Worm (Caenorhabditis elegans) whole organism, early embryonic: ENCODE data around the gene Y26E6A.3.

Experiments
- B0310.2 ChIP-seq: sonication (generic microtip); optimal IDR thresholded peaks from 2 replicates; lab custom pipeline; 2016; ENCODE audit warnings: mild to moderate bottlenecking, missing genetic modification characterization, missing compliant biosample characterization
- F13C5.2 ChIP-seq: sonication (generic microtip); optimal IDR thresholded peaks from 2 replicates; lab custom pipeline; 2017; ENCODE audit warnings: mild to moderate bottlenecking, missing genetic modification characterization, inconsistent platforms, missing compliant biosample characterization
- aly-1 ChIP-seq: sonication (generic microtip); optimal IDR thresholded peaks from 2 replicates; lab custom pipeline; 2016; ENCODE audit warnings: missing genetic modification characterization, missing compliant biosample characterization
- ama-1 ChIP-seq: fragments of 150-350 bp; optimal IDR thresholded peaks from 2 replicates; lab custom pipeline; 2014
- ceh-13 ChIP-seq: fragments of 200-800 bp; sonication (Bioruptor generic); optimal IDR thresholded peaks from 2 replicates; lab custom pipeline; 2018; ENCODE audit warnings: mild to moderate bottlenecking, missing genetic modification characterization, missing compliant biosample characterization
- ceh-36 ChIP-seq: sonication (generic microtip); optimal IDR thresholded peaks from 2 replicates; lab custom pipeline; 2016; ENCODE audit warnings: missing genetic modification characterization, inconsistent platforms, missing compliant biosample characterization
- ets-7 ChIP-seq: sonication (generic microtip); optimal IDR thresholded peaks from 2 replicates; lab custom pipeline; 2016; ENCODE audit warnings: missing genotype, missing genetic modification characterization, missing compliant biosample characterization
- flt-1 ChIP-seq: fragments of 200-800 bp; sonication (Bioruptor generic); IDR thresholded peaks from 2 replicates; pipeline ENCODE4 v1.3.6; 2022; ENCODE audit warnings: missing genetic modification characterization, missing compliant biosample characterization
- hmbx-1 ChIP-seq: sonication (generic microtip); optimal IDR thresholded peaks from 2 replicates; lab custom pipeline; 2016; ENCODE audit warnings: mild to moderate bottlenecking, missing genetic modification characterization, missing compliant biosample characterization
- hmg-4 ChIP-seq: fragments of 200-800 bp; sonication (Bioruptor generic); optimal IDR thresholded peaks from 2 replicates; lab custom pipeline; 2018; ENCODE audit warnings: mild to moderate bottlenecking, missing genetic modification characterization, missing compliant biosample characterization
- hnd-1 ChIP-seq: sonication (generic microtip); optimal IDR thresholded peaks from 2 replicates; lab custom pipeline; 2016; ENCODE audit warnings: missing genetic modification characterization, missing compliant biosample characterization
- pes-1 ChIP-seq: fragments of 200-800 bp; sonication (Bioruptor generic); IDR thresholded peaks from 2 replicates; pipeline ENCODE4 v1.3.6; 2022; ENCODE audit warnings: missing genetic modification reagents, missing genetic modification characterization, missing compliant biosample characterization
- scrt-1 ChIP-seq: fragments of 200-800 bp; sonication (Bioruptor generic); IDR thresholded peaks from 2 replicates; pipeline ENCODE4 v1.3.6; 2022; ENCODE audit warnings: missing genetic modification characterization, missing compliant biosample characterization
- sea-1 ChIP-seq: fragments of 200-800 bp; sonication (Bioruptor generic); conservative IDR thresholded peaks from 2 replicates; pipeline ENCODE4 v1.3.6; 2022; ENCODE audit warnings: missing genetic modification characterization, missing compliant biosample characterization
- tbx-11 ChIP-seq: fragments of 200-800 bp; sonication (Bioruptor generic); IDR thresholded peaks from 2 replicates; pipeline ENCODE4 v1.3.6; 2022; ENCODE audit warnings: missing genetic modification characterization, missing compliant biosample characterization
- tbx-37 ChIP-seq: fragments of 200-800 bp; sonication (Bioruptor generic); conservative IDR thresholded peaks from 2 replicates; pipeline ENCODE4 v1.3.6; 2022; ENCODE audit warnings: missing genetic modification reagents, missing genetic modification characterization, missing compliant biosample characterization
- tra-4 ChIP-seq: sonication (generic microtip); optimal IDR thresholded peaks from 2 replicates; lab custom pipeline; 2017; ENCODE audit warnings: missing genetic modification characterization, missing compliant biosample characterization

Y26E6A.3 gene

DNA sequence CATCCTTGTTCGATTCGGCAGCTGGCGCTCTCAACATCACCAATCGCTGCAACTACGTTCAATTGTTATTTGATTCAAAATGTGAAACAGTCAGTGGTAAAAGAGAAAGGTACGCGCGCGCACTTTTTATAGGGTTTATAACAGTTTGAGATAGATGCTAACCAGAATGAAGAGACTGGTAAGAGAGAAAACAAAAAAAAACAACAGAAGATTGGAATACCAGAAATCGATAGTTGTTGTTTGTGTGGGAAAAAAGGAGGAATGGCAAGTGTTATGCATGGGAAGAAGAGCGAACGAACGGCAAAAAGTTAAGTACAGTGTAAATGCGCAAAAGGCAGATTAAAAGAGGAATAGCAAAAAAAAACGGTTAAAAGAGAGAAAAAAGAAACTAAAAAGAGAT is at the start of gene Y26E6A.3:
Y26E6A.3 (minus strand) TSS at position 101 of the 400 bp plus-strand sequence.
- no peak for TF ChIP-seq ceh-13 (GFP tag; lab: Kevin White, UChicago)
- no peak for TF ChIP-seq tbx-37 (GFP tag; lab: Robert Waterston, UW)
- TF ChIP-seq tbx-11 (GFP tag; lab: Robert Waterston, UW) = no peak
- TF ChIP-seq ets-7 (tag; lab: Kevin White, UChicago) = no peak
- no peak for TF ChIP-seq hnd-1 (tag; lab: Kevin White, UChicago)
- TF ChIP-seq F13C5.2 (tag; lab: Kevin White, UChicago) = no peak
- no peak for TF ChIP-seq ama-1
- TF ChIP-seq hmg-4 (GFP tag; lab: Kevin White, UChicago) = no peak
- TF ChIP-seq scrt-1 = no peak
- no peak for TF ChIP-seq hmbx-1 (tag; lab: Kevin White, UChicago)
- no peak for TF ChIP-seq flt-1
- no peak for TF ChIP-seq B0310.2
- no peak for TF ChIP-seq tra-4 (tag; lab: Kevin White, UChicago)
- no peak for TF ChIP-seq pes-1 (GFP tag; lab: Robert Waterston, UW)
- no peak for TF ChIP-seq ceh-36 (tag; lab: Kevin White, UChicago)
- no peak for TF ChIP-seq sea-1
- TF ChIP-seq aly-1 (tag; lab: Kevin White, UChicago) = no peak

DNA sequence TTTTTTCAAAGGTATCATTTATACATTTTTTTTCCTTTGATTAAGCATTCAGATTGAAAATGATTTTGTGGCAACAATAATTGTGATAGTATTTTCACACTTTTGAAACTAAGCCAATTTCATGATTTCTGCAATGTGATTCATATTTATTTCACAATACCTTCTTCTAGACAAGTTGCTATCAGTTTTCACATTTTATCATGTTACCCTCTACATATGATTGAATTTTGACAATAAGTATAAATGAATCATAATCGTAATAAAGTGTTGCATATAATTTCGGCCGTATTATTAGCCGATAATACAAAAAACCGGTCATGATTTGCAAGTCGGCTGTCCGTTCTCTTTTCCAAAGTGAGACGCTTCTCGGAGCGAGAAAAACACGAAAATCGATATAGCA is 49.6 kb upstream of the Y26E6A.3 start:
- TF ChIP-seq hnd-1 (tag; lab: Kevin White, UChicago) (no peak), flt-1 (no peak), scrt-1 (no peak), aly-1 (tag; lab: Kevin White, UChicago) (no peak), ceh-13 (GFP tag; lab: Kevin White, UChicago) (no peak), hmg-4 (GFP tag; lab: Kevin White, UChicago) (no peak), tra-4 (tag; lab: Kevin White, UChicago) (no peak), tbx-11 (GFP tag; lab: Robert Waterston, UW) (no peak), F13C5.2 (tag; lab: Kevin White, UChicago) (no peak), ets-7 (tag; lab: Kevin White, UChicago) (no peak), sea-1 (no peak), pes-1 (GFP tag; lab: Robert Waterston, UW) (no peak)

DNA sequence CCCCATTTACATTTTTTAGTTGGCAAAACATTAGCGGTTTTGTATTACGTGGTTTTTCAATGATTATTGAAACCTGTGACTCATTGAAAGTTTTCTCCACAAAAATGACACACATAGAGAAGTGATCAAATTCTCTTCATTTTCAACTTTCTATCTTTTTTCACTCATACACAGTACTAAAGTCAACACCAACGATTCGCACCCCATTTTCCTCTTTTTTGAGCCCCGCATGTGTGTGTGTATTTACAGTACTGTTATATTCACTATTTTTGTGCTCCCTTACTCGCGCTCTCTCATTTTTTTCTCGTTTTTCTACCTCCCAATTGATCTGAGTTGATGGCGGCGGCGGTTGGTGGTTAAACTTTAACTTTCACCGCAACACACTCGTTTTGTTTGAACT is 48.7 kb upstream of the Y26E6A.3 start:
- TF ChIP-seq sea-1 (no peak), ceh-36 (tag; lab: Kevin White, UChicago) (no peak), tbx-11 (GFP tag; lab: Robert Waterston, UW) (no peak), scrt-1 (no peak), tbx-37 (GFP tag; lab: Robert Waterston, UW) (no peak), ama-1 (no peak), pes-1 (GFP tag; lab: Robert Waterston, UW) (no peak), hmg-4 (GFP tag; lab: Kevin White, UChicago) (no peak), tra-4 (tag; lab: Kevin White, UChicago) (no peak)

DNA sequence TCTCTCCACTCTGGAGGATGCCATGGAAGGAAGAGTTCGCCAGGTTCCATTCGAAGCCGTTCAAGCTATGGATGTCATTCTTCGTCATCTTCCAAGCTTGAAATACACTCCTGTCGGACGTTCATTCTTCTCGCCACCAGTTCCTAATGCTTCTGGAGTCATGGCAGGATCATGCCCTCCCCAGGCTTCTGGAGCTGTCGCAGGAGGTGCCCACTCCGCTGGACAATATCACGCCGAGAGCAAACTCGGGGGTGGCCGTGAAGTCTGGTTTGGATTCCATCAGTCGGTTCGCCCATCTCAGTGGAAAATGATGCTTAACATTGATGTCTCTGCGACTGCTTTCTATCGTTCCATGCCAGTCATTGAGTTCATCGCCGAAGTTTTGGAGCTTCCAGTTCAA is 42.6 kb upstream of the Y26E6A.3 start:
- TF ChIP-seq ets-7 (tag; lab: Kevin White, UChicago) (no peak), hmg-4 (GFP tag; lab: Kevin White, UChicago) (no peak), F13C5.2 (tag; lab: Kevin White, UChicago) (no peak), flt-1 (no peak), hmbx-1 (tag; lab: Kevin White, UChicago) (no peak), hnd-1 (tag; lab: Kevin White, UChicago) (no peak), aly-1 (tag; lab: Kevin White, UChicago) (no peak), B0310.2 (no peak), ama-1 (no peak)

DNA sequence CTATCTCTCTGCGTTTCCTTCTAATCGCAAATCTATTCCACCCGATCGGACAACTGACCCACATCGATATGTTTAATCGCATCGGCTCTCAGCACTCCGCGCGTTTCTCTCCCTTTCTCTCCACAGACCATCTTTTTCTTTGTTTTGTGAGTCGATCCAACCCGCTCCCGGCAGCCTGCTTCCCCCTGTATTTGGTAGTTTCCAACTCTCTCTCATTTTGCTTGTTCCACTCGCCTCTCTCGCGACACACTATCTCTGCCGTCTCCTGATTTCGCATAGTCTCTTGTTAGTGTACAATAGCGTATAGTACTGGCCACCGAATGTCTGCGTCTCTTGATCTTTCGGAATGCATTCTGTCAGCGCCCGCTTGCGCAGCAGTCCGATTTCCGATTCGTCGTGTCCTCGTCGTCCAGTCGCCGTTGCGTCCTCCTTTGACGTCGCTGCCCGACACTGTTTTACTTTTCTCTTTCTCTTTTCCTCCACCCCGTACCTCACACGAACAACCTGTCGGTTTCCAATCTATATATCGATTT is 40.9 kb upstream of the Y26E6A.3 start:
- peak; percentile 40 for TF ChIP-seq B0310.2
- peak; percentile 38 for TF ChIP-seq F13C5.2 (tag; lab: Kevin White, UChicago)
- TF ChIP-seq ceh-13 (GFP tag; lab: Kevin White, UChicago) = no peak
- 0 out of 2 replicates have a peak, but pooled peaks have one; percentile 30 for TF ChIP-seq scrt-1
- TF ChIP-seq hmg-4 (GFP tag; lab: Kevin White, UChicago) = peak; percentile 81
- TF ChIP-seq tbx-37 (GFP tag; lab: Robert Waterston, UW) = no peak
- TF ChIP-seq aly-1 (tag; lab: Kevin White, UChicago) = peak; percentile 44
- TF ChIP-seq sea-1 = no peak
- TF ChIP-seq ceh-36 (tag; lab: Kevin White, UChicago) = no peak

DNA sequence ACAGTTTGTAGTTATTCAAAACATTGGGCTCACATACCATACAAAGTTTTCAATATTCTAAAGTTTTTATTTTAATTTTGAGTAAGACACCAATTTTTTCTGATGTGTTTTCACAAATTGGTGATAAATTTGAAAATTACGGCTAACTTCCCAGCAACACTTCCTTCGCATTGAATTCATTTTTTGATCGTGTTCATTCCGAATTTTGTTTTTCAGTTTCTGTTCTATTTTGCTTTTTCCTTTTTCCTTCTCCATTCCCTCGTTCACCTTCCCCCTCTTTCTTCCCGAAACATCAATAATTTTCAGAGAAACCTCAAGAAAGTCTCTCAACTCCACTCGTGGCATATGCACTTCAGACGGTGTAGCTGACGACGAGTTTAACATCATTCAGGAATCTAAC is 39.1 kb upstream of the Y26E6A.3 start, which contains the start of gene alg-1:
alg-1 (plus strand) TSS at position 301 of the 400 bp plus-strand sequence.
- TF ChIP-seq hmbx-1 (tag; lab: Kevin White, UChicago) = no peak
- TF ChIP-seq ets-7 (tag; lab: Kevin White, UChicago) = no peak
- no peak for TF ChIP-seq B0310.2
- TF ChIP-seq hnd-1 (tag; lab: Kevin White, UChicago) = no peak
- no peak for TF ChIP-seq pes-1 (GFP tag; lab: Robert Waterston, UW)
- no peak for TF ChIP-seq ceh-13 (GFP tag; lab: Kevin White, UChicago)
- TF ChIP-seq aly-1 (tag; lab: Kevin White, UChicago) = no peak
- no peak for TF ChIP-seq ama-1
- TF ChIP-seq tbx-11 (GFP tag; lab: Robert Waterston, UW) = no peak

DNA sequence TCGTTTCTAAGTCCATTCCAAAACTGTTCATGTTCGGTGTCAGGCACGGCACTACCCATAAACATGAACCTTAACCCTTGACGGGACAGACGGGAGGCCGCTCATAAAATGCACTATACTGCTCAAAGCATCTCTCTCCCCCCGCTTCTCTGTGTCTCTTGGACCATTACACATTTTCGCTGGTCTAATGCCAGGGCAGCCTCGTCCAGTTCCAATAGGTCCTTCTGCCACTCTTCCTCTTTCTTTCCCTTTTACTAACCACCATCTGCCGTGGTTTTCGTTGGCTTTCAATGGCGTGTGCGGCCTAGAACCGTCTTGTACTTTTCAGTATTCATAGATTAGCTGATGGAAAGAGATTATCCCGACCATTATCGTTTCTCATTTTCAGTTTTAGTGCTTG is 38.4 kb upstream of the Y26E6A.3 start:
- TF ChIP-seq flt-1 = no peak
- no peak for TF ChIP-seq B0310.2
- no peak for TF ChIP-seq scrt-1
- TF ChIP-seq ceh-13 (GFP tag; lab: Kevin White, UChicago) = no peak
- no peak for TF ChIP-seq pes-1 (GFP tag; lab: Robert Waterston, UW)
- no peak for TF ChIP-seq sea-1
- no peak for TF ChIP-seq ceh-36 (tag; lab: Kevin White, UChicago)
- no peak for TF ChIP-seq hnd-1 (tag; lab: Kevin White, UChicago)
- peak; percentile 62 for TF ChIP-seq aly-1 (tag; lab: Kevin White, UChicago)
- TF ChIP-seq tbx-37 (GFP tag; lab: Robert Waterston, UW) = no peak
- no peak for TF ChIP-seq tra-4 (tag; lab: Kevin White, UChicago)
- TF ChIP-seq hmg-4 (GFP tag; lab: Kevin White, UChicago) = peak; percentile 87
- TF ChIP-seq F13C5.2 (tag; lab: Kevin White, UChicago) = peak; percentile 62
- TF ChIP-seq ets-7 (tag; lab: Kevin White, UChicago) = no peak
- TF ChIP-seq hmbx-1 (tag; lab: Kevin White, UChicago) = no peak
- TF ChIP-seq ama-1 = no peak
- 0 out of 2 replicates have a peak, but pooled peaks have one; percentile 47 for TF ChIP-seq tbx-11 (GFP tag; lab: Robert Waterston, UW)
